Fruit fly (Drosophila melanogaster): ENCODE results near the gene Gug.
A peak's percentile ranks its signal among the peaks of the same experiment; 100 is the strongest.

DNA sequence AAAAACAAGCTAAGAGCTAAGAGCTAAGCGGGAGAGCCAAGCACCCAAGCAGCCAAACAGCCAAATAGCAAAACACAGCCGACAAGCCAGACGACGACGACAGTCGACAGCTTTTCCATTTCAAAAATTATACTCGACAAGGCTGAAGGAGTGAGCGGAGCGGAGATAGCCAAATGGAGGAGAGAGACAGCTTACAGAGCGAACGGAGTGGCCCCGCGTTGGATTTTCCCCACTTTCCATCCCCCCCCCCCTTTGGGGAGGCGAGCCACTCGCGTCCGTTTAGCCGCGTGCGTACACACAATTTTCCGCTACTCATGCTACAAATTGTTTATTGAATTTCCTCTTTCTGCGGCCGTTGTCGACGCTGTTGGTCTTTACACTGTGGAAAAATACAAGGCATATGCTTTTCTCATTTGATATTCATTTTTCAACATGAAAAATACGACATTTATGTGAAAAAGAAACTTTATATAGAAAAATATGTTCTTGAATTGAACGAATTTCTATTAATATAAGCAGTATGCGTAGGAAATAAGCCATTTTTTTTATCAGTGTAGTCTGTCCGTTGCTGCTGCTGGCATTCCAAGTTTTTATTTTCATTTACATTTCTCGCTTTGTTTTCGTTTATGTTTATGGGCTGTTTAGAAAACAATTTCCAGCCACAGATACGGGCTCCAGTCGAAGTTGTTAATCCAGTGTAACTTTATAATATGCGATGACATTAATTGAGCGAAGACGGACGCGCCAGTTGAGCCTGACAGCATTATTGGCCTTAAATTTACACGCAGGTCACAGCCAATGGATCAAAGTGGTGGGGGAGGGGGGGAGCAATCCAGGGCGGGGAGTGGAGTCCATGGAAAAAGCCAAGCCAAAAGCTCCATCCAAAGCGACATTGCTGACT, 8.4 kb downstream of the Gug start:
- TF ChIP-seq CG2116 (GFP tag; optimal IDR thresholded peaks at IDR 0.05) (peak; percentile 88), CG1832 (GFP tag; optimal IDR thresholded peaks at IDR 0.05) (peak; percentile 68), tx (GFP tag; optimal IDR thresholded peaks at IDR 0.05) (peak; percentile 96), h (optimal IDR thresholded peaks at IDR 0.05) (no peak), CG12659 (GFP tag; optimal IDR thresholded peaks at IDR 0.05) (peak; percentile 98), CG5180 (GFP tag; optimal IDR thresholded peaks at IDR 0.05) (peak; percentile 93), CG8944 (GFP tag; optimal IDR thresholded peaks at IDR 0.05) (peak; percentile 96), vnd (GFP tag; IDR thresholded peaks at IDR 0.05; ENCODE audit: partially characterized antibody) (no peak), CG3163 (GFP tag; optimal IDR thresholded peaks at IDR 0.05) (peak; percentile 74), CG30403 (GFP tag; optimal IDR thresholded peaks at IDR 0.05) (peak; percentile 99), ind (GFP tag; optimal IDR thresholded peaks at IDR 0.05) (peak; percentile 98)

Measured in whole organism, embryonic.